Fruit fly (Drosophila melanogaster): ENCODE data around the gene CG14607.

- TF ChIP-seq CTCF (optimal IDR thresholded peaks at IDR 0.05) (no peak), CG8478 (optimal IDR thresholded peaks at IDR 0.05) (no peak)
Measured at dm6 chr3R:7265567-7266208, 24.1 kb downstream of the CG14607 start, which contains the start of the genes Gld and Syt4.

Data from S2 (cell line).